Worm (Caenorhabditis elegans) whole organism, L2 larva: ENCODE results near the gene srx-136.

ENCODE experiments used
- C34F6.9 ChIP-seq: fragments of 150-350 bp; optimal IDR thresholded peaks from 2 replicates; lab custom pipeline; 2014; ENCODE audit warnings: missing biosample characterization, missing genetic modification characterization
- F13H6.1 ChIP-seq: sonication (generic microtip); optimal IDR thresholded peaks from 2 replicates; lab custom pipeline; 2016; ENCODE audit warnings: missing genetic modification characterization, missing compliant biosample characterization
- Y55F3AM.14 ChIP-seq: fragments of 200-800 bp; sonication (Bioruptor generic); optimal IDR thresholded peaks from 2 replicates; lab custom pipeline; 2018; ENCODE audit warnings: mild to moderate bottlenecking, missing genetic modification characterization, missing compliant biosample characterization
- ZK546.5 ChIP-seq: sonication (generic microtip); optimal IDR thresholded peaks from 2 replicates; lab custom pipeline; 2017; ENCODE audit warnings: missing biosample characterization, missing genetic modification characterization
- alr-1 ChIP-seq: fragments of 150-350 bp; optimal IDR thresholded peaks from 2 replicates; lab custom pipeline; 2014; ENCODE audit warnings: missing biosample characterization, missing genetic modification characterization
- aly-2 ChIP-seq: fragments of 150-350 bp; optimal IDR thresholded peaks from 2 replicates; lab custom pipeline; 2014; ENCODE audit warnings: missing biosample characterization, missing genetic modification characterization
- ceh-16 ChIP-seq: fragments of 150-350 bp; optimal IDR thresholded peaks from 2 replicates; lab custom pipeline; 2014; ENCODE audit warnings: missing biosample characterization, missing genetic modification characterization
- ceh-82 ChIP-seq: fragments of 150-350 bp; optimal IDR thresholded peaks from 2 replicates; lab custom pipeline; 2014; ENCODE audit warnings: missing biosample characterization, missing genetic modification characterization
- crh-2 ChIP-seq: sonication (generic microtip); optimal IDR thresholded peaks from 2 replicates; lab custom pipeline; 2017; ENCODE audit warnings: missing biosample characterization, missing genetic modification characterization
- dmd-4 ChIP-seq: sonication (generic microtip); optimal IDR thresholded peaks from 2 replicates; lab custom pipeline; 2017; ENCODE audit warnings: missing biosample characterization, missing genetic modification characterization
- elt-1 ChIP-seq: fragments of 150-350 bp; optimal IDR thresholded peaks from 2 replicates; lab custom pipeline; 2014; ENCODE audit warnings: missing biosample characterization, missing genetic modification characterization
- elt-3 ChIP-seq: sonication (generic microtip); optimal IDR thresholded peaks from 2 replicates; lab custom pipeline; 2017; ENCODE audit warnings: missing biosample characterization, missing genetic modification characterization
- fos-1 ChIP-seq: fragments of 150-350 bp; optimal IDR thresholded peaks from 2 replicates; lab custom pipeline; 2014; ENCODE audit warnings: missing biosample characterization, missing genetic modification characterization
- gmeb-1 ChIP-seq: fragments of 150-350 bp; optimal IDR thresholded peaks from 2 replicates; lab custom pipeline; 2014; ENCODE audit warnings: missing biosample characterization, missing genetic modification characterization
- lin-13 ChIP-seq: fragments of 150-350 bp; optimal IDR thresholded peaks from 2 replicates; lab custom pipeline; 2014; ENCODE audit warnings: missing biosample characterization, missing genetic modification reagents, missing genetic modification characterization
- lsy-2 ChIP-seq, 2 experiments: fragments of 150-350 bp in 1 of 2; sonication (generic microtip) in 1 of 2; optimal IDR thresholded peaks; 2 replicates each; lab custom pipeline; 2014 to 2017; ENCODE audit warnings: missing biosample characterization in 2 of 2, missing genetic modification characterization in 2 of 2
- mab-5 ChIP-seq: fragments of 150-350 bp; optimal IDR thresholded peaks from 2 replicates; lab custom pipeline; 2014; ENCODE audit warnings: missing biosample characterization, missing genetic modification characterization
- nhr-10 ChIP-seq: sonication (generic microtip); optimal IDR thresholded peaks from 2 replicates; lab custom pipeline; 2017; ENCODE audit warnings: missing biosample characterization, missing genetic modification characterization
- nhr-11 ChIP-seq: fragments of 150-350 bp; optimal IDR thresholded peaks from 2 replicates; lab custom pipeline; 2014; ENCODE audit warnings: missing biosample characterization, missing genetic modification characterization
- nhr-12 ChIP-seq: fragments of 150-350 bp; optimal IDR thresholded peaks from 2 replicates; lab custom pipeline; 2014; ENCODE audit warnings: missing biosample characterization, missing genetic modification characterization
- nhr-129 ChIP-seq: fragments of 150-350 bp; optimal IDR thresholded peaks from 2 replicates; lab custom pipeline; 2014; ENCODE audit warnings: missing biosample characterization, missing genetic modification characterization
- nhr-21 ChIP-seq: fragments of 150-350 bp; optimal IDR thresholded peaks from 2 replicates; lab custom pipeline; 2014; ENCODE audit warnings: missing biosample characterization, missing genetic modification characterization
- nhr-23 ChIP-seq: fragments of 150-350 bp; optimal IDR thresholded peaks from 2 replicates; lab custom pipeline; 2014; ENCODE audit warnings: missing biosample characterization, missing genetic modification reagents, missing genetic modification characterization
- nhr-237 ChIP-seq: fragments of 150-350 bp; optimal IDR thresholded peaks from 2 replicates; lab custom pipeline; 2014; ENCODE audit warnings: missing biosample characterization, missing genetic modification characterization
- nhr-25 ChIP-seq: fragments of 150-350 bp; sonication (generic microtip); optimal IDR thresholded peaks from 3 replicates; lab custom pipeline; 2014; ENCODE audit warnings: missing biosample characterization, missing genetic modification characterization
- nhr-77 ChIP-seq: fragments of 150-350 bp; optimal IDR thresholded peaks from 2 replicates; lab custom pipeline; 2014; ENCODE audit warnings: missing biosample characterization, missing genetic modification characterization
- peb-1 ChIP-seq: fragments of 150-350 bp; optimal IDR thresholded peaks from 2 replicates; lab custom pipeline; 2014; ENCODE audit warnings: missing biosample characterization, missing genetic modification characterization
- sem-4 ChIP-seq: fragments of 150-350 bp; optimal IDR thresholded peaks from 2 replicates; lab custom pipeline; 2014; ENCODE audit warnings: missing biosample characterization, missing genetic modification reagents, missing genetic modification characterization
- skn-1 ChIP-seq: sonication (generic microtip); optimal IDR thresholded peaks from 2 replicates; lab custom pipeline; 2017; ENCODE audit warnings: missing biosample characterization, missing genetic modification characterization
- sma-3 ChIP-seq: sonication (generic microtip); optimal IDR thresholded peaks from 2 replicates; lab custom pipeline; 2016; ENCODE audit warnings: missing genetic modification reagents, missing genetic modification characterization, missing compliant biosample characterization
- sma-9 ChIP-seq, 2 experiments: fragments of 150-350 bp in 1 of 2; sonication (generic microtip) in 1 of 2; optimal IDR thresholded peaks; 2 replicates each; lab custom pipeline; 2014 to 2016; ENCODE audit warnings: missing genetic modification characterization in 2 of 2, mild to moderate bottlenecking in 1 of 2, missing biosample characterization in 1 of 2, missing compliant biosample characterization in 1 of 2, missing genetic modification reagents in 1 of 2, moderate library complexity in 1 of 2
- snpc-4 ChIP-seq: fragments of 150-350 bp; optimal IDR thresholded peaks from 2 replicates; lab custom pipeline; 2014; ENCODE audit warnings: missing biosample characterization, missing genetic modification characterization
- unc-39 ChIP-seq: fragments of 150-350 bp; optimal IDR thresholded peaks from 2 replicates; lab custom pipeline; 2014; ENCODE audit warnings: missing biosample characterization, missing genetic modification characterization
- unc-62 ChIP-seq: fragments of 150-350 bp; optimal IDR thresholded peaks from 2 replicates; lab custom pipeline; 2014; ENCODE audit warnings: missing biosample characterization, missing genetic modification reagents, missing genetic modification characterization
- zag-1 ChIP-seq: fragments of 150-350 bp; optimal IDR thresholded peaks from 2 replicates; lab custom pipeline; 2014; ENCODE audit warnings: missing biosample characterization, missing genetic modification characterization
- ztf-1 ChIP-seq: fragments of 200-800 bp; sonication (Bioruptor generic); conservative IDR thresholded peaks from 2 replicates; pipeline ENCODE4 v1.3.6; 2022; ENCODE audit warnings: missing genetic modification characterization, missing compliant biosample characterization
- ztf-11 ChIP-seq: sonication (generic microtip); optimal IDR thresholded peaks from 2 replicates; lab custom pipeline; 2017; ENCODE audit warnings: missing biosample characterization, missing genetic modification characterization
- ztf-4 ChIP-seq: fragments of 150-350 bp; optimal IDR thresholded peaks from 2 replicates; lab custom pipeline; 2014; ENCODE audit warnings: missing biosample characterization, missing genetic modification characterization

Gene srx-136

ce11 chrV:13873323-13873722 lies 16.1 kb downstream of the srx-136 start:
- TF ChIP-seq Y55F3AM.14 (GFP tag; lab: Kevin White, UChicago), result no peak
- no peak for TF ChIP-seq unc-39 (tag; lab: Kevin White, UChicago)
- TF ChIP-seq nhr-77 (tag; lab: Kevin White, UChicago), result no peak
- TF ChIP-seq F13H6.1 (tag; lab: Kevin White, UChicago), result no peak
- TF ChIP-seq nhr-237 (tag; lab: Kevin White, UChicago), result no peak
- no peak for TF ChIP-seq nhr-21 (tag; lab: Kevin White, UChicago)
- no peak for TF ChIP-seq unc-62 (GFP tag; lab: Kevin White, UChicago)
- TF ChIP-seq nhr-10 (tag; lab: Kevin White, UChicago), result no peak
- no peak for TF ChIP-seq crh-2 (tag; lab: Kevin White, UChicago)

- TF ChIP-seq nhr-129 (tag; lab: Kevin White, UChicago) (no peak), crh-2 (tag; lab: Kevin White, UChicago) (no peak), skn-1 (tag; lab: Kevin White, UChicago) (no peak), nhr-23 (tag; lab: Kevin White, UChicago) (no peak), elt-1 (no peak), nhr-21 (tag; lab: Kevin White, UChicago) (no peak), ZK546.5 (tag; lab: Kevin White, UChicago) (no peak), Y55F3AM.14 (GFP tag; lab: Kevin White, UChicago) (no peak), peb-1 (no peak), aly-2 (tag; lab: Kevin White, UChicago) (no peak), elt-3 (tag; lab: Kevin White, UChicago) (no peak), lin-13 (no peak), unc-39 (tag; lab: Kevin White, UChicago) (no peak), nhr-10 (tag; lab: Kevin White, UChicago) (no peak), zag-1 (tag; lab: Kevin White, UChicago) (no peak), C34F6.9 (no peak)
Measured at ce11 chrV:13876529-13876928, 19.3 kb downstream of the srx-136 start, which contains the start of gene T22G5.1. Gene T22G5.1 (plus strand): TSS chrV:13876829.

ce11 chrV:13878226-13878625 lies 21.0 kb downstream of the srx-136 start:
- TF ChIP-seq sem-4 (no peak), mab-5 (no peak), gmeb-1 (tag; lab: Kevin White, UChicago) (peak; percentile 7), ztf-4 (no peak), unc-62 (GFP tag; lab: Kevin White, UChicago) (no peak), nhr-23 (tag; lab: Kevin White, UChicago) (no peak), fos-1 (peak; percentile 63), sma-9 (GFP tag; optimal IDR thresholded peaks at IDR 0.05; lab: Kevin White, UChicago) (peak; percentile 71), sma-9 (tag; optimal IDR thresholded peaks at IDR 0.05; lab: Kevin White, UChicago) (no peak), nhr-25 (tag; lab: Kevin White, UChicago) (peak; percentile 30), ZK546.5 (tag; lab: Kevin White, UChicago) (no peak), ceh-82 (no peak), aly-2 (tag; lab: Kevin White, UChicago) (no peak), sma-3 (GFP tag; lab: Kevin White, UChicago) (peak; percentile 25), dmd-4 (tag; lab: Kevin White, UChicago) (no peak), unc-39 (tag; lab: Kevin White, UChicago) (no peak), crh-2 (tag; lab: Kevin White, UChicago) (peak; percentile 37), nhr-129 (tag; lab: Kevin White, UChicago) (no peak), nhr-21 (tag; lab: Kevin White, UChicago) (no peak), snpc-4 (tag; lab: Kevin White, UChicago) (no peak)

ce11 chrV:13879241-13879640 lies 22.0 kb downstream of the srx-136 start, which contains the start of gene lbp-7:
Gene lbp-7 (plus strand): TSS chrV:13879552.
- no peak for TF ChIP-seq ztf-1 (GFP tag; lab: Robert Waterston, UW)
- no peak for TF ChIP-seq nhr-12 (tag; lab: Kevin White, UChicago)
- TF ChIP-seq fos-1, result peak; percentile 94
- no peak for TF ChIP-seq nhr-129 (tag; lab: Kevin White, UChicago)
- no peak for TF ChIP-seq lsy-2 (tag; optimal IDR thresholded peaks at IDR 0.05; lab: Kevin White, UChicago)
- TF ChIP-seq ztf-11 (tag; lab: Kevin White, UChicago), result no peak
- no peak for TF ChIP-seq nhr-11 (tag; lab: Kevin White, UChicago)
- TF ChIP-seq F13H6.1 (tag; lab: Kevin White, UChicago), result no peak
- peak; percentile 70 for TF ChIP-seq sma-9 (GFP tag; optimal IDR thresholded peaks at IDR 0.05; lab: Kevin White, UChicago)
- no peak for TF ChIP-seq sma-9 (tag; optimal IDR thresholded peaks at IDR 0.05; lab: Kevin White, UChicago)
- peak; percentile 66 for TF ChIP-seq crh-2 (tag; lab: Kevin White, UChicago)
- no peak for TF ChIP-seq nhr-21 (tag; lab: Kevin White, UChicago)
- TF ChIP-seq ceh-16 (tag; lab: Kevin White, UChicago), result no peak
- TF ChIP-seq aly-2 (tag; lab: Kevin White, UChicago), result no peak
- TF ChIP-seq skn-1 (tag; lab: Kevin White, UChicago), result no peak
- no peak for TF ChIP-seq nhr-237 (tag; lab: Kevin White, UChicago)
- no peak for TF ChIP-seq gmeb-1 (tag; lab: Kevin White, UChicago)
- no peak for TF ChIP-seq nhr-77 (tag; lab: Kevin White, UChicago)
- TF ChIP-seq alr-1 (tag; lab: Kevin White, UChicago), result no peak
